Fruit fly (Drosophila melanogaster) whole organism: Measurements from ENCODE around the gene Prp18.

Experiments
- CG8478 ChIP-seq: fragments of >200 bp; optimal IDR thresholded peaks from 2 replicates; lab custom pipeline; 2018; ENCODE audit warnings: inconsistent platforms
- EcR ChIP-seq, 2 experiments: fragments of >200 bp; optimal IDR thresholded peaks; 2 replicates each; lab custom pipeline; 2017; ENCODE audit warnings: missing biosample characterization in 2 of 2, missing genetic modification characterization in 2 of 2, missing genetic modification reagents in 2 of 2
- pan ChIP-seq: fragments of >200 bp; optimal IDR thresholded peaks from 2 replicates; lab custom pipeline; 2017
- psq ChIP-seq: fragments of >200 bp; optimal IDR thresholded peaks from 2 replicates; lab custom pipeline; 2017
- usp ChIP-seq: fragments of >200 bp; optimal IDR thresholded peaks from 2 replicates; lab custom pipeline; 2017; ENCODE audit warnings: missing biosample characterization, missing genetic modification characterization, mixed read lengths

- TF ChIP-seq psq (lab: Kevin White, UChicago) (no peak), EcR (GFP tag; optimal IDR thresholded peaks at IDR 0.05; lab: Kevin White, UChicago) (no peak), usp (no peak), CG8478 (lab: Kevin White, UChicago) (no peak), pan (lab: Kevin White, UChicago) (no peak)
Observed at dm6 chr3R:19059285-19059684, 28.2 kb upstream of the Prp18 start.
